Worm (Caenorhabditis elegans) whole organism, late embryonic: ENCODE measurements around the gene miro-1.

Source experiments
- ama-1 ChIP-seq: fragments of 150-350 bp; optimal IDR thresholded peaks from 2 replicates; lab custom pipeline; 2014
- ceh-9 ChIP-seq: sonication (generic microtip); optimal IDR thresholded peaks from 2 replicates; lab custom pipeline; 2016; ENCODE audit warnings: mild to moderate bottlenecking, missing genetic modification characterization, inconsistent platforms, missing compliant biosample characterization
- elt-2 ChIP-seq: sonication (generic microtip); optimal IDR thresholded peaks from 2 replicates; lab custom pipeline; 2016; ENCODE audit warnings: missing genetic modification reagents, missing genetic modification characterization, missing compliant biosample characterization
- fkh-10 ChIP-seq: fragments of 150-350 bp; optimal IDR thresholded peaks from 2 replicates; lab custom pipeline; 2014; ENCODE audit warnings: missing biosample characterization, missing genetic modification reagents, missing genetic modification characterization
- hlh-13 ChIP-seq: fragments of 200-800 bp; sonication (Bioruptor generic); optimal IDR thresholded peaks from 2 replicates; lab custom pipeline; 2018; ENCODE audit warnings: mild to moderate bottlenecking, missing genetic modification characterization, missing compliant biosample characterization
- madf-2 ChIP-seq: sonication (generic microtip); optimal IDR thresholded peaks from 2 replicates; lab custom pipeline; 2017; ENCODE audit warnings: missing genetic modification characterization, missing compliant biosample characterization
- rnt-1 ChIP-seq: sonication (generic microtip); optimal IDR thresholded peaks from 2 replicates; lab custom pipeline; 2016; ENCODE audit warnings: missing genetic modification characterization, missing compliant biosample characterization
- unc-55 ChIP-seq: sonication (generic microtip); optimal IDR thresholded peaks from 2 replicates; lab custom pipeline; 2017; ENCODE audit warnings: missing biosample characterization, missing genetic modification reagents, missing genetic modification characterization

ce11 chrIV:4667383-4667782, 48.2 kb downstream of the miro-1 start:
- TF ChIP-seq hlh-13 (GFP tag; lab: Kevin White, UChicago) (no peak), fkh-10 (GFP tag; lab: Kevin White, UChicago) (no peak), elt-2 (no peak), madf-2 (tag; lab: Kevin White, UChicago) (no peak), ama-1 (no peak), ceh-9 (no peak), rnt-1 (no peak), unc-55 (GFP tag; lab: Kevin White, UChicago) (no peak)
